Fruit fly (Drosophila melanogaster): ENCODE measurements around the gene CG14450.

Gene CG14450

DNA sequence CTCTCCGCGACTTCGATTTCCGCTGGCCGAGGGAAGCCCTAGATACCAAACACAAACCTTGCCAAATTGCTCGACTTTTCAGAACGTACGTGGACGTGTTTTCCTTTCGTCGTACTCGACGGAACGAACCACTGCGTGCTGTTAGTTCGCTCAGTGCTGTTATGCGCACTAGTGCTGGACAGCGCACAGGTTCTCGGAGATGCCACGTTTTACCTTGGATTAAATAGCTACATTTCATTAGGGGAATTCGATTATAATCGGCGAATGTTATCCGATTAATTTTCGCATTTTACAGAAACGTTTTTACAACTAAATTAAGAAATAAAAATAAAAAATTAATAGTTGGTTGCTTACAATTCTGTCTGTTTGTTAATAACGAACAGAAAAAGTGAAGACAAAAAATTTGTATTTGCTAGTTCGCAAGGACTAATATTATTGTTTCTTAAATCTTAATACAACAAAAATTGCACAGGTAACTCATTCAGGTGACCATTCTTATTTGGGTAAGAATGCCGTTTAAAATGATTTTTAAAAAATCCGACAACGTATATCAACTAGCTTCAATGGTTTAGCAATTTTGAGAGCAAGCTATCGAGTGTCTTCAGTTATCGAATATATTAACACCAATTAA, 10.3 kb downstream of the CG14450 start, which contains the start of the genes ArfGAP3 and CG32452:
Gene ArfGAP3 (minus strand): TSS at position 441 of the 631 bp plus-strand sequence.
Gene CG32452 (plus strand): TSS at position 592 of the 631 bp plus-strand sequence.
- TF ChIP-seq net (GFP tag; optimal IDR thresholded peaks at IDR 0.05), result peak; percentile 6
- peak; percentile 6 for TF ChIP-seq fd59A (GFP tag; optimal IDR thresholded peaks at IDR 0.05)
- TF ChIP-seq Hr4 (GFP tag; optimal IDR thresholded peaks at IDR 0.05), result peak; percentile 76
- peak; percentile 71 for TF ChIP-seq achi (GFP tag; optimal IDR thresholded peaks at IDR 0.05)
- TF ChIP-seq topi (GFP tag; optimal IDR thresholded peaks at IDR 0.05), result peak; percentile 67
- TF ChIP-seq spab (GFP tag; optimal IDR thresholded peaks at IDR 0.05), result no peak
- peak; percentile 71 for TF ChIP-seq CG32006 (GFP tag; optimal IDR thresholded peaks at IDR 0.05)
- peak; percentile 68 for TF ChIP-seq cyc (GFP tag; optimal IDR thresholded peaks at IDR 0.05)
- TF ChIP-seq Sox15 (GFP tag; optimal IDR thresholded peaks at IDR 0.05), result peak; percentile 55
- peak; percentile 81 for TF ChIP-seq lz (GFP tag; optimal IDR thresholded peaks at IDR 0.05)
- no peak for TF ChIP-seq vri (GFP tag; optimal IDR thresholded peaks at IDR 0.05)
- TF ChIP-seq CG10631 (GFP tag; optimal IDR thresholded peaks at IDR 0.05), result peak; percentile 75
- peak in 1 of 2 experiments; percentile 70 for TF ChIP-seq salr (GFP tag; optimal IDR thresholded peaks at IDR 0.05)
- TF ChIP-seq CG4318 (GFP tag; optimal IDR thresholded peaks at IDR 0.05), result peak; percentile 51
- TF ChIP-seq CG3032 (tag; optimal IDR thresholded peaks at IDR 0.05), result peak; percentile 62
- TF ChIP-seq CG11902 (GFP tag; optimal IDR thresholded peaks at IDR 0.05), result peak; percentile 55
- peak; percentile 71 for TF ChIP-seq Hr39 (GFP tag; optimal IDR thresholded peaks at IDR 0.05)
- no peak for TF ChIP-seq CG15336 (GFP tag; IDR thresholded peaks at IDR 0.05)
- peak; percentile 45 for TF ChIP-seq dsx (GFP tag; optimal IDR thresholded peaks at IDR 0.05; ENCODE audit: poor library complexity, severe bottlenecking)
- TF ChIP-seq Eip93F (GFP tag; optimal IDR thresholded peaks at IDR 0.05), result peak; percentile 19
- TF ChIP-seq svp (GFP tag), result no peak
- TF ChIP-seq CG1621 (tag; optimal IDR thresholded peaks at IDR 0.05), result peak; percentile 50
- TF ChIP-seq dac (GFP tag; optimal IDR thresholded peaks at IDR 0.05), result no peak
- TF ChIP-seq CG6792 (GFP tag; optimal IDR thresholded peaks at IDR 0.05), result peak; percentile 34
- TF ChIP-seq Hr38 (GFP tag; optimal IDR thresholded peaks at IDR 0.05), result no peak
- peak; percentile 43 for TF ChIP-seq CG7368 (GFP tag; optimal IDR thresholded peaks at IDR 0.05)
- peak; percentile 73 for TF ChIP-seq acj6 (GFP tag; optimal IDR thresholded peaks at IDR 0.05)
- no peak for TF ChIP-seq fd85E (GFP tag; optimal IDR thresholded peaks at IDR 0.05)
- no peak for TF ChIP-seq CG16779 (tag; optimal IDR thresholded peaks at IDR 0.05)
- peak; percentile 78 for TF ChIP-seq CG6163 (GFP tag; IDR thresholded peaks at IDR 0.05)
- no peak for TF ChIP-seq CG9139 (GFP tag; optimal IDR thresholded peaks at IDR 0.05)
- TF ChIP-seq Gug (GFP tag; IDR thresholded peaks at IDR 0.05), result peak; percentile 63
- TF ChIP-seq Smox (GFP tag; optimal IDR thresholded peaks at IDR 0.05), result no peak
- TF ChIP-seq CG34406 (GFP tag; optimal IDR thresholded peaks at IDR 0.05), result peak; percentile 48
- TF ChIP-seq Met (GFP tag; optimal IDR thresholded peaks at IDR 0.05), result no peak
- TF ChIP-seq Lpt (GFP tag; optimal IDR thresholded peaks at IDR 0.05), result peak; percentile 38
- peak; percentile 71 for TF ChIP-seq CG31627 (GFP tag; optimal IDR thresholded peaks at IDR 0.05)
- TF ChIP-seq CG6276 (GFP tag; optimal IDR thresholded peaks at IDR 0.05), result no peak
- TF ChIP-seq CG3919 (GFP tag; optimal IDR thresholded peaks at IDR 0.05), result peak; percentile 72
- TF ChIP-seq CG6808 (GFP tag; optimal IDR thresholded peaks at IDR 0.05), result no peak
- no peak; the same call in 1 of the 2 replicates for TF ChIP-seq CG11294 (GFP tag; IDR thresholded peaks at IDR 0.05)
- TF ChIP-seq ss (GFP tag; optimal IDR thresholded peaks at IDR 0.05), result no peak
- no peak for TF ChIP-seq fkh (GFP tag; optimal IDR thresholded peaks at IDR 0.05)
- TF ChIP-seq OdsH (GFP tag; optimal IDR thresholded peaks at IDR 0.05), result peak; percentile 77
- no peak for TF ChIP-seq Sox102F (GFP tag; optimal IDR thresholded peaks at IDR 0.05)
- peak; percentile 85 for TF ChIP-seq eg (GFP tag; IDR thresholded peaks at IDR 0.05)
- peak; percentile 79 for TF ChIP-seq Eip75B (GFP tag; optimal IDR thresholded peaks at IDR 0.05)
- peak; percentile 76 for TF ChIP-seq Eip78C (GFP tag)
- TF ChIP-seq CG6854 (GFP tag; optimal IDR thresholded peaks at IDR 0.05), result no peak
- peak; percentile 54 for TF ChIP-seq Ets21C (GFP tag; optimal IDR thresholded peaks at IDR 0.05)
- TF ChIP-seq Ets96B (tag; optimal IDR thresholded peaks at IDR 0.05), result peak; percentile 52
- no peak for TF ChIP-seq CG10669 (GFP tag; optimal IDR thresholded peaks at IDR 0.05)

Data from whole organism, prepupa.